Fruit fly (Drosophila melanogaster) whole organism, embryonic: ENCODE data around the gene CG3841.

Source experiments
- Abd-B ChIP-seq: fragments of 200-800 bp; sonication (Bioruptor generic); optimal IDR thresholded peaks from 2 replicates; lab custom pipeline; 2018; ENCODE audit warnings: missing biosample characterization, mild to moderate bottlenecking, missing genetic modification characterization, moderate library complexity
- Asciz ChIP-seq: fragments of 200-800 bp; sonication (Bioruptor generic); optimal IDR thresholded peaks from 2 replicates; lab custom pipeline; 2017; ENCODE audit warnings: missing biosample characterization, mild to moderate bottlenecking, missing genetic modification characterization, missing genetic modification reagents
- Atf-2 ChIP-seq: fragments of 200-800 bp; sonication (Bioruptor generic); optimal IDR thresholded peaks from 2 replicates; lab custom pipeline; 2016; ENCODE audit warnings: missing biosample characterization, missing genetic modification characterization
- CG10565 ChIP-seq: fragments of 200-800 bp; sonication (Bioruptor generic); optimal IDR thresholded peaks from 3 replicates; lab custom pipeline; 2016; ENCODE audit warnings: missing biosample characterization, mild to moderate bottlenecking, missing genetic modification characterization
- CG11695 ChIP-seq: fragments of 200-800 bp; sonication (Bioruptor generic); IDR thresholded peaks from 3 replicates; pipeline ENCODE4 v1.3.6; 2022; ENCODE audit warnings: missing biosample characterization, missing genetic modification characterization
- CG14014 ChIP-seq: fragments of 200-800 bp; sonication (Bioruptor generic); IDR thresholded peaks from 2 replicates; pipeline ENCODE4 v1.3.6; 2022; ENCODE audit warnings: missing biosample characterization, missing genetic modification characterization
- CG14441 ChIP-seq: fragments of 200-800 bp; sonication (Bioruptor generic); IDR thresholded peaks from 2 replicates; pipeline ENCODE4 v1.3.6; 2022; ENCODE audit warnings: missing biosample characterization, missing genetic modification characterization
- CG17361 ChIP-seq: fragments of 200-800 bp; sonication (Bioruptor generic); IDR thresholded peaks from 3 replicates; pipeline ENCODE4 v1.3.6; 2022; ENCODE audit warnings: missing biosample characterization, missing genetic modification characterization
- CG17829 ChIP-seq: fragments of 200-800 bp; optimal IDR thresholded peaks from 2 replicates; lab custom pipeline; 2019; ENCODE audit warnings: missing biosample characterization, mild to moderate bottlenecking, missing genetic modification characterization, moderate library complexity
- CG1792 ChIP-seq: fragments of 200-800 bp; sonication (Bioruptor generic); optimal IDR thresholded peaks from 2 replicates; lab custom pipeline; 2016; ENCODE audit warnings: missing biosample characterization, missing genetic modification characterization
- CG18619 ChIP-seq: fragments of 200-800 bp; sonication (Bioruptor generic); optimal IDR thresholded peaks from 3 replicates; lab custom pipeline; 2017; ENCODE audit warnings: missing biosample characterization, mild to moderate bottlenecking, missing genetic modification characterization
- CG3065 ChIP-seq: fragments of 200-800 bp; sonication (Bioruptor generic); optimal IDR thresholded peaks from 2 replicates; lab custom pipeline; 2016; ENCODE audit warnings: missing biosample characterization, missing genetic modification characterization
- CG34376 ChIP-seq: fragments of 200-800 bp; sonication (Bioruptor generic); optimal IDR thresholded peaks from 2 replicates; lab custom pipeline; 2018; ENCODE audit warnings: missing biosample characterization, mild to moderate bottlenecking, missing genetic modification characterization
- CG42726 ChIP-seq: fragments of 200-800 bp; sonication (Bioruptor generic); IDR thresholded peaks from 2 replicates; pipeline ENCODE4 v1.3.6; 2022; ENCODE audit warnings: missing biosample characterization, missing genetic modification characterization; ENCODE audit not compliant: partially characterized antibody
- CG4707 ChIP-seq: fragments of 200-800 bp; sonication (Bioruptor generic); optimal IDR thresholded peaks from 2 replicates; lab custom pipeline; 2018; ENCODE audit warnings: missing biosample characterization, mild to moderate bottlenecking, missing genetic modification characterization, moderate library complexity
- CG5180 ChIP-seq: fragments of 200-800 bp; sonication (Bioruptor generic); optimal IDR thresholded peaks from 3 replicates; lab custom pipeline; 2017; ENCODE audit warnings: missing biosample characterization, missing genetic modification characterization, mild to moderate bottlenecking, moderate library complexity, missing genetic modification reagents
- CG5245 ChIP-seq: fragments of 200-800 bp; sonication (Bioruptor generic); optimal IDR thresholded peaks from 3 replicates; lab custom pipeline; 2016; ENCODE audit warnings: missing biosample characterization, missing genetic modification characterization
- CG5953 ChIP-seq: fragments of 200-800 bp; sonication (Bioruptor generic); IDR thresholded peaks from 2 replicates; pipeline ENCODE4 v1.3.6; 2022; ENCODE audit warnings: missing biosample characterization, missing genetic modification characterization
- CG6175 ChIP-seq: fragments of 200-800 bp; sonication (Bioruptor generic); IDR thresholded peaks from 3 replicates; pipeline ENCODE4 v1.3.6; 2022; ENCODE audit warnings: missing biosample characterization, missing genetic modification characterization
- CG7786 ChIP-seq: fragments of 200-800 bp; sonication (Bioruptor generic); optimal IDR thresholded peaks from 2 replicates; lab custom pipeline; 2016; ENCODE audit warnings: missing biosample characterization, missing genetic modification characterization
- CrebB ChIP-seq: fragments of 200-800 bp; sonication (Bioruptor generic); optimal IDR thresholded peaks from 3 replicates; lab custom pipeline; 2018; ENCODE audit warnings: missing biosample characterization, mild to moderate bottlenecking, missing genetic modification characterization
- Deaf1 ChIP-seq: fragments of 200-800 bp; optimal IDR thresholded peaks from 3 replicates; lab custom pipeline; 2019; ENCODE audit warnings: missing biosample characterization, mild to moderate bottlenecking, missing genetic modification characterization, moderate library complexity
- Dip3 ChIP-seq: fragments of 200-800 bp; sonication (Bioruptor generic); optimal IDR thresholded peaks from 3 replicates; lab custom pipeline; 2016; ENCODE audit warnings: missing biosample characterization, missing genetic modification characterization
- Doc3 ChIP-seq: fragments of 200-800 bp; sonication (Bioruptor generic); IDR thresholded peaks from 3 replicates; pipeline ENCODE4 v1.3.6; 2022; ENCODE audit warnings: missing biosample characterization, missing genetic modification characterization; ENCODE audit not compliant: partially characterized antibody
- Fer1 ChIP-seq: fragments of 200-800 bp; sonication (Bioruptor generic); optimal IDR thresholded peaks from 2 replicates; lab custom pipeline; 2017; ENCODE audit warnings: missing biosample characterization, mild to moderate bottlenecking, missing genetic modification characterization
- HmgZ ChIP-seq: fragments of 200-800 bp; sonication (Bioruptor generic); optimal IDR thresholded peaks from 2 replicates; lab custom pipeline; 2018; ENCODE audit warnings: missing biosample characterization, mild to moderate bottlenecking, missing genetic modification characterization
- Hr78 ChIP-seq, 2 experiments: fragments of 200-800 bp in 1 of 2; fragments of >200 bp in 1 of 2; sonication (Bioruptor generic) in 1 of 2; optimal IDR thresholded peaks; 2 replicates each; lab custom pipeline; 2017 to 2019; ENCODE audit warnings: missing biosample characterization in 2 of 2, missing genetic modification characterization in 2 of 2, mild to moderate bottlenecking in 1 of 2, moderate library complexity in 1 of 2
- Max ChIP-seq: fragments of 200-800 bp; sonication (Bioruptor generic); optimal IDR thresholded peaks from 2 replicates; lab custom pipeline; 2016; ENCODE audit warnings: missing biosample characterization, mild to moderate bottlenecking, missing genetic modification characterization
- Side ChIP-seq: fragments of 200-800 bp; sonication (Bioruptor generic); optimal IDR thresholded peaks from 2 replicates; lab custom pipeline; 2016; ENCODE audit warnings: missing biosample characterization, missing genetic modification characterization
- Sry-δ ChIP-seq: fragments of 200-800 bp; sonication (Bioruptor generic); optimal IDR thresholded peaks from 2 replicates; lab custom pipeline; 2016; ENCODE audit warnings: missing biosample characterization, missing genetic modification characterization
- Tbp ChIP-seq: fragments of >200 bp; optimal IDR thresholded peaks from 2 replicates; lab custom pipeline; 2018; ENCODE audit warnings: missing biosample characterization, missing genetic modification characterization
- bbx ChIP-seq: fragments of 200-800 bp; sonication (Bioruptor generic); IDR thresholded peaks from 2 replicates; pipeline ENCODE4 v1.3.6; 2022; ENCODE audit warnings: missing biosample characterization, missing genetic modification characterization; ENCODE audit not compliant: partially characterized antibody
- cwo ChIP-seq: fragments of 200-800 bp; sonication (Bioruptor generic); optimal IDR thresholded peaks from 3 replicates; lab custom pipeline; 2017; ENCODE audit warnings: missing biosample characterization, missing genetic modification characterization, mild to moderate bottlenecking, moderate library complexity, missing genetic modification reagents
- disco-r ChIP-seq: fragments of 200-800 bp; sonication (Bioruptor generic); optimal IDR thresholded peaks from 2 replicates; lab custom pipeline; 2016; ENCODE audit warnings: missing biosample characterization, missing genetic modification characterization
- fd64A ChIP-seq: fragments of 200-800 bp; sonication (Bioruptor generic); optimal IDR thresholded peaks from 3 replicates; lab custom pipeline; 2018; ENCODE audit warnings: missing biosample characterization, mild to moderate bottlenecking, missing genetic modification characterization
- ftz-f1 ChIP-seq: fragments of 200-800 bp; sonication (Bioruptor generic); optimal IDR thresholded peaks from 2 replicates; lab custom pipeline; 2016; ENCODE audit warnings: missing biosample characterization, missing genetic modification characterization
- grn ChIP-seq: fragments of 200-800 bp; sonication (Bioruptor generic); optimal IDR thresholded peaks from 3 replicates; lab custom pipeline; 2017; ENCODE audit warnings: missing biosample characterization, missing genetic modification characterization
- gsb-n ChIP-seq: fragments of 200-800 bp; sonication (Bioruptor generic); optimal IDR thresholded peaks from 3 replicates; lab custom pipeline; 2018; ENCODE audit warnings: missing biosample characterization, mild to moderate bottlenecking, missing genetic modification characterization
- hkb ChIP-seq, 2 experiments: fragments of 200-800 bp in 1 of 2; fragments of >200 bp in 1 of 2; sonication (Bioruptor generic) in 1 of 2; IDR thresholded peaks in 1 of 2; optimal IDR thresholded peaks in 1 of 2; 2 replicates each; pipeline versions ENCODE4 v1.3.6 to Lab custom; 2017 to 2022; ENCODE audit warnings: missing biosample characterization in 1 of 2, missing genetic modification characterization in 1 of 2
- kay ChIP-seq: fragments of 200-800 bp; sonication (Bioruptor generic); optimal IDR thresholded peaks from 2 replicates; lab custom pipeline; 2016; ENCODE audit warnings: missing biosample characterization, missing genetic modification characterization
- nom ChIP-seq: fragments of 200-800 bp; sonication (Bioruptor generic); optimal IDR thresholded peaks from 2 replicates; lab custom pipeline; 2017; ENCODE audit warnings: missing biosample characterization, missing genetic modification characterization, mild to moderate bottlenecking, moderate library complexity, missing genetic modification reagents
- peb ChIP-seq: fragments of 200-800 bp; sonication (Bioruptor generic); IDR thresholded peaks from 2 replicates; pipeline ENCODE4 v1.3.6; 2022; ENCODE audit warnings: missing biosample characterization, missing genetic modification characterization
- ranshi ChIP-seq: fragments of 200-800 bp; sonication (Bioruptor generic); IDR thresholded peaks from 2 replicates; pipeline ENCODE4 v1.3.6; 2022; ENCODE audit warnings: missing biosample characterization, missing genetic modification characterization
- run ChIP-seq: fragments of 200-800 bp; sonication (Bioruptor generic); optimal IDR thresholded peaks from 3 replicates; lab custom pipeline; 2018; ENCODE audit warnings: missing biosample characterization, mild to moderate bottlenecking, missing genetic modification characterization
- sens ChIP-seq: fragments of 200-800 bp; sonication (Bioruptor generic); peaks from one replicate; lab custom pipeline; 2016; ENCODE audit warnings: missing biosample characterization, missing genetic modification characterization
- shn ChIP-seq: fragments of 200-800 bp; sonication (Bioruptor generic); optimal IDR thresholded peaks from 3 replicates; lab custom pipeline; 2016; ENCODE audit warnings: missing biosample characterization, missing genetic modification characterization
- ssp ChIP-seq: fragments of 200-800 bp; sonication (Bioruptor generic); IDR thresholded peaks from 2 replicates; pipeline ENCODE4 v1.3.6; 2022; ENCODE audit warnings: missing biosample characterization, missing genetic modification characterization
- stwl ChIP-seq: fragments of 200-800 bp; sonication (Bioruptor generic); optimal IDR thresholded peaks from 3 replicates; lab custom pipeline; 2018; ENCODE audit warnings: missing biosample characterization, mild to moderate bottlenecking, missing genetic modification characterization, moderate library complexity
- sug ChIP-seq: fragments of 200-800 bp; optimal IDR thresholded peaks from 2 replicates; lab custom pipeline; 2019; ENCODE audit warnings: missing biosample characterization, mild to moderate bottlenecking, missing genetic modification characterization, moderate library complexity
- ttk ChIP-seq: fragments of 200-800 bp; sonication (Bioruptor generic); IDR thresholded peaks from 2 replicates; pipeline ENCODE4 v2.1.2; 2022; ENCODE audit warnings: missing biosample characterization, missing genetic modification characterization
- vnd ChIP-seq: fragments of 200-800 bp; sonication (Bioruptor generic); IDR thresholded peaks from 3 replicates; pipeline ENCODE4 v1.3.6; 2022; ENCODE audit warnings: missing biosample characterization, missing genetic modification characterization; ENCODE audit not compliant: partially characterized antibody

CG3841 gene

dm6 chr2L:9619925-9620324 is 30.6 kb downstream of the CG3841 start (continued):
- TF ChIP-seq Doc3 (GFP tag; lab: Robert Waterston, UW) (no peak), ranshi (no peak), CG18619 (GFP tag; lab: Kevin White, UChicago) (no peak), ttk (no peak), Max (GFP tag; lab: Kevin White, UChicago) (no peak), cwo (GFP tag; lab: Kevin White, UChicago) (peak; percentile 41), ftz-f1 (no peak), kay (GFP tag; lab: Kevin White, UChicago) (peak; percentile 54), Deaf1 (tag; lab: Kevin White, UChicago) (no peak), CG5953 (GFP tag; lab: Robert Waterston, UW) (no peak), bbx (no peak), Asciz (no peak), Side (GFP tag; lab: Kevin White, UChicago) (no peak), CrebB (tag; lab: Kevin White, UChicago) (no peak), CG17829 (tag; lab: Kevin White, UChicago) (no peak), CG34376 (GFP tag; lab: Kevin White, UChicago) (peak; percentile 80), CG5180 (GFP tag; lab: Kevin White, UChicago) (no peak), Atf-2 (GFP tag; lab: Kevin White, UChicago) (no peak), CG17361 (GFP tag; lab: Robert Waterston, UW) (no peak), HmgZ (tag; lab: Kevin White, UChicago) (peak; percentile 52), CG4707 (GFP tag; lab: Kevin White, UChicago) (no peak), grn (GFP tag; lab: Kevin White, UChicago) (peak; percentile 100), CG11695 (GFP tag; lab: Robert Waterston, UW) (no peak), Dip3 (GFP tag; lab: Kevin White, UChicago) (no peak), hkb (optimal IDR thresholded peaks at IDR 0.05; lab: Kevin White, UChicago) (no peak), hkb (GFP tag; IDR thresholded peaks at IDR 0.05; lab: Robert Waterston, UW) (no peak), CG5245 (no peak), CG1792 (GFP tag; lab: Kevin White, UChicago) (no peak), sug (tag; lab: Kevin White, UChicago) (peak; percentile 91), CG6175 (GFP tag; lab: Robert Waterston, UW) (no peak), Tbp (GFP tag; lab: Kevin White, UChicago) (no peak), gsb-n (no peak), nom (GFP tag; lab: Kevin White, UChicago) (no peak), vnd (GFP tag; lab: Robert Waterston, UW) (no peak), peb (no peak), stwl (tag; lab: Kevin White, UChicago) (no peak), sens (GFP tag; lab: Kevin White, UChicago) (no peak), CG10565 (GFP tag; lab: Kevin White, UChicago) (no peak), disco-r (GFP tag; lab: Kevin White, UChicago) (no peak), Fer1 (GFP tag; lab: Kevin White, UChicago) (no peak), CG7786 (GFP tag; lab: Kevin White, UChicago) (no peak), CG14014 (no peak), Hr78 (GFP tag; optimal IDR thresholded peaks at IDR 0.05; lab: Kevin White, UChicago) (peak in 1 of 2 experiments; percentile 23), CG14441 (GFP tag; lab: Robert Waterston, UW) (no peak), fd64A (GFP tag; lab: Kevin White, UChicago) (no peak), shn (GFP tag; lab: Kevin White, UChicago) (no peak), Sry-δ (no peak), ssp (GFP tag; lab: Robert Waterston, UW) (no peak), Abd-B (GFP tag; lab: Kevin White, UChicago) (no peak), CG42726 (GFP tag; lab: Robert Waterston, UW) (no peak), CG3065 (GFP tag; lab: Kevin White, UChicago) (no peak), run (peak; percentile 95)
